Worm (Caenorhabditis elegans): ENCODE results near the gene R07C3.13.
"Not testable (repeated sequence)": the region's sequence is repeated elsewhere in the genome, so short reads cannot be mapped to it uniquely, and the experiment has no call there.

The R07C3.13 gene

DNA sequence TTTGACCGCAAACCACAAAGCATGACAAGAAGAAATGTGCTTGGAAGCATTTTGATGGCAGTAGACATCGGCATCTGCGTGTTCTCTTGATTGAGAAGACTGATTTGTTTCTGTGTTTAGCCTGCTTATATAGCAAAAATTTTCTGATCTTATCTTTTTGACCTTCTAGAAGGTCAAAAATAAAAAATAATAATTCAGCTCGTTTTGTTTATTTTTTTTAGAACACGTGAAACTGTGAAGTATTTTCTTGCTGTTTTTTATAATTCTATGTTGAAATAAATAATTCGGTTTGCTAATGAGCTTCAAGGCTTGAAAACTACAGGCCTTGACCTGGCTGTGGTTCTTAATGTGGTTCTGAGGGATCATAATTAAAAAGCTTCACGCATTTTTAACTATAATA is at the start of gene R07C3.13:
R07C3.13 (minus strand) TSS at position 101 of the 400 bp plus-strand sequence.
- no peak for TF ChIP-seq aly-1 (tag; optimal IDR thresholded peaks at IDR 0.05)
- no peak for TF ChIP-seq ceh-36 (tag; optimal IDR thresholded peaks at IDR 0.05)
- TF ChIP-seq F13C5.2 (tag; optimal IDR thresholded peaks at IDR 0.05): no peak
- no peak for TF ChIP-seq hnd-1 (tag; optimal IDR thresholded peaks at IDR 0.05)
- TF ChIP-seq pes-1 (GFP tag; IDR thresholded peaks at IDR 0.05): no peak
- TF ChIP-seq flt-1 (GFP tag; IDR thresholded peaks at IDR 0.05): no peak
- no peak for TF ChIP-seq ets-7 (tag; optimal IDR thresholded peaks at IDR 0.05)
- TF ChIP-seq tra-4 (tag; optimal IDR thresholded peaks at IDR 0.05): no peak
- no peak for TF ChIP-seq hmg-4 (GFP tag; optimal IDR thresholded peaks at IDR 0.05)
- no peak for TF ChIP-seq sea-1 (GFP tag; conservative IDR thresholded peaks at IDR 0.05)
- TF ChIP-seq tbx-11 (GFP tag; IDR thresholded peaks at IDR 0.05): no peak
- no peak for TF ChIP-seq ceh-13 (GFP tag; optimal IDR thresholded peaks at IDR 0.05)
- TF ChIP-seq ama-1 (optimal IDR thresholded peaks at IDR 0.05): no peak
- TF ChIP-seq hmbx-1 (tag; optimal IDR thresholded peaks at IDR 0.05): no peak
- no peak for TF ChIP-seq scrt-1 (GFP tag; IDR thresholded peaks at IDR 0.05)
- TF ChIP-seq B0310.2 (tag; optimal IDR thresholded peaks at IDR 0.05): no peak
- no peak for TF ChIP-seq tbx-37 (GFP tag; conservative IDR thresholded peaks at IDR 0.05)

DNA sequence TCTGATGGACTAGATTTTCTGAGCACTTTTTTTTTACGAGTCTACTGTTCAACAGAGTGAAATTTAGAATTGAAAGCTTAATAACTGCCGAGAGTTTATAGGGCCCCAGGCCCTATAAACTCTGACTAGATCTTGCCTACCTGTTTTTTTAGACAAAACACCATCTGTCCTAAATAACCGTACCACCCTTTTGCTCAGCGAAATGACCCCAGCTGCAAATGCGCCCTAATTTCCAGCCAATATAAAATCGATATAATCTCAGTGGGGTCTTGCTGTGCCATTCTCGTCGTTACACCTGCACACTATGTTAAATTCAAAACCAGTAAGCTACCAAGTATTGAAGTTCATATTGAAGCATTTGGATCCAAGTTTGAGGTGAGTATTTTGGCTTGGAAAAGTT is 46.8 kb upstream of the R07C3.13 start, which contains the start of gene fbxc-14:
fbxc-14 (plus strand) TSS at position 301 of the 400 bp plus-strand sequence.
- TF ChIP-seq aly-1 (tag; optimal IDR thresholded peaks at IDR 0.05) (no peak), pes-1 (GFP tag; IDR thresholded peaks at IDR 0.05) (no peak), flt-1 (GFP tag; IDR thresholded peaks at IDR 0.05) (no peak)

DNA sequence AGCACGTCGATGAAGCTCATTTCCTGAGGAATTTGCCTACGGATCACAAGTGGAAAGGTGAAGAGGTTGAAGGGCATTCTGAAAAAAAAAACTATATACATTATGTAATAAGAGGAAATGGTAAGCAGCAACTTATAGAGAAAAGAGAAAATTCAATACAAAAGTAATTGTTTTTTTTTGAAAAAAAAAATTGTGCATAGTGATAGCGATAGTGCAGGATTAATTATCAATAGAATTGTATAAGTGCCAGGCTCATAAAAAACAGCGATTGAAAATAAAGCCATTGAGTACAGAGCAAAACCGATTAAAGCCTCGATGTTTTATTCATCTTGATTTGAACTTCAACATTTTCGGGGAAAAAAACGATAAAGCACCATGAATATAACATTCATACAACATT is 45.6 kb upstream of the R07C3.13 start, which contains the start of gene C32B5.15:
C32B5.15 (minus strand) TSS at position 101 of the 400 bp plus-strand sequence.
- TF ChIP-seq hnd-1 (tag; optimal IDR thresholded peaks at IDR 0.05) (no peak), ama-1 (optimal IDR thresholded peaks at IDR 0.05) (no peak)

DNA sequence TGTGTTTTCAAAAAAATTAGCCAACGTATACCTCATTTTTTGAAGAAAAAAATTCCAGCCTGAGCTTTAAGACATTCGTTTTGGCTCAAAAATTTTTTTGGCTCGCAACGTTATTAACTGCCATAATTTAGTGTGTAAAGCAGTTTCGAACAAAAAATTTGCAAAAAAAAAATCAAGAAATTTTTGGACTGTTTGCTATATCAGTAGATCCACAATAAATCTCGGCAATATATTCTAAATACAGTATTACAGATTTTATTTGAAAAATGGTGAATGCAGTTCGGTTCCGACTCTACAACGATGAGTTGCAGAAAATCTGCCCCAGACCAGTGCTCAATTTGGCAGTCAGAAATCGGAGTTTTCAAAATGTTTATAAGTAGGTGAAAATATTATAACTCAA is 40.9 kb upstream of the R07C3.13 start, which contains the start of gene C32B5.6:
C32B5.6 (plus strand) TSS at position 301 of the 400 bp plus-strand sequence.
- not testable (repeated sequence) for TF ChIP-seq ets-7 (tag; optimal IDR thresholded peaks at IDR 0.05); F13C5.2 (tag; optimal IDR thresholded peaks at IDR 0.05); tbx-37 (GFP tag; conservative IDR thresholded peaks at IDR 0.05)

ce11 chrII:966962-967361 is 39.7 kb upstream of the R07C3.13 start, which contains the start of gene fbxc-18:
Gene fbxc-18, minus strand, starts transcription at chrII:967062.
- TF ChIP-seq hmg-4 (GFP tag; optimal IDR thresholded peaks at IDR 0.05); flt-1 (GFP tag; IDR thresholded peaks at IDR 0.05); B0310.2 (tag; optimal IDR thresholded peaks at IDR 0.05): not testable (repeated sequence)

DNA sequence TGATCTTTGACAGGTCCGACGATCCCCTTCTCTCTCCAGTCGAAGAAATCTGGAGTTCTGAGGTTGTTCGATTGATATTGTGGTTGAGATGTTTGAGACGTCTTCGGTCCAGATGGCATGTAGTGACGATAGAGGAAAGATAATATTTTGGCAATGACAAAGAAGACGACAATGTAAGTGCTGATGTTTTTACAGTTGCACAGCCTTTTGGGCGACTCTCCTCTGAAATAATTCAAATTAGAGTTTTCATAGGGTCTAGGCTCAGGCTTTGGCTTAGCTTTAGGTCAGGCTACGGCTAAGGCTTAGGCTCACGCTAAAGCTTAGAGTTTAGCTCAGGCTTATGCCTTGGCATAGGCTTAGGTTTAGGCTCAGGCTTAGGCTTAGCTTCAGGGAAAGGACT is 34.7 kb upstream of the R07C3.13 start, which contains the start of gene C32B5.13:
C32B5.13 (minus strand) TSS at position 101 of the 400 bp plus-strand sequence.
- TF ChIP-seq flt-1 (GFP tag; IDR thresholded peaks at IDR 0.05) (no peak), ceh-13 (GFP tag; optimal IDR thresholded peaks at IDR 0.05) (no peak), tra-4 (tag; optimal IDR thresholded peaks at IDR 0.05) (no peak)

DNA sequence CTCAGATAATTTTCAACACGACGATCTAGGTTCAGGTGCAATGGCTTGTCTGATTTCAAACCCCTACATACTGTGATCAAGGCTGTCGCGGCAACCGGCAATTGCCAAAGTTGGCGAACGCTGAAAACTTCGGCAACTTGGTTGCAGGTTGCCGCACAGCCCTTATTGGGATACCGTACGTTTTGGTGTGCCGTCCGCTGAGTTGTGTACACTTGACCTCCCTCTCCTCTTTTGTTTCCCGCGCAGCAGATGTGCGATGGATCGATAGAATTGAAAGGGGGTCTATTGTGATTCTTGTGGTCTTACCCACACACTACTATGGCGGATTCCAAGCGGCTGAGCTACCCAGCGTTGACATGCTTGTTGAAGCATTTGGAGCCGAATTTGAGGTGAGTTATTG is 33.0 kb upstream of the R07C3.13 start, which contains the start of the genes C32B5.18 and C32B5.7:
C32B5.18 (plus strand) TSS at position 301 of the 400 bp plus-strand sequence.
C32B5.7 (plus strand) TSS at position 311 of the 400 bp plus-strand sequence.
- peak; percentile 6 for TF ChIP-seq hmg-4 (GFP tag; optimal IDR thresholded peaks at IDR 0.05)
- TF ChIP-seq tbx-37 (GFP tag; conservative IDR thresholded peaks at IDR 0.05): no peak

- TF ChIP-seq hnd-1 (tag; optimal IDR thresholded peaks at IDR 0.05): no peak
- no peak for TF ChIP-seq F13C5.2 (tag; optimal IDR thresholded peaks at IDR 0.05)
- TF ChIP-seq pes-1 (GFP tag; IDR thresholded peaks at IDR 0.05): no peak
- TF ChIP-seq tra-4 (tag; optimal IDR thresholded peaks at IDR 0.05): no peak
Measured at ce11 chrII:958618-959017, 31.4 kb upstream of the R07C3.13 start, which contains the start of gene sdz-4. Gene sdz-4, plus strand, starts transcription at chrII:958918.

DNA sequence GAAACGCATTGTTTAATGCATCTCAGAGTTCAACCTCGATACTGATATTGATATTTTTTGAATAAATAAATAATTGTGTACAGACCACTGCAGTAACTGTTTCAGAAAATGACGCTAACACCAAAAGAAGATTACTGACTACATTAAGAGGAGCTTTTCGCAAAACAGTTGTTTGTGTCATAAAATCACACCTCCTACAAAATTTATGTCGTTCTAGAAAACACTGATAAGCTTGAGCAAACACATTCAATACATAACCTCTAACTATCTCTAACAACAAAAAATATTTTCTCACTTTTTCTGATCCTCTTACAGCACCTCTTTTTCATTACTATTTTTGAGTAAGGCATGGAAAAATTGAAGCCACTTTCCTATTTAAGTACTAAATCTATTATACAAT is 27.4 kb upstream of the R07C3.13 start, which contains the start of gene fbxc-7:
fbxc-7 (plus strand) TSS at position 301 of the 400 bp plus-strand sequence.
- not testable (repeated sequence) for TF ChIP-seq hmbx-1, aly-1, ceh-36 (tag; optimal IDR thresholded peaks at IDR 0.05)

DNA sequence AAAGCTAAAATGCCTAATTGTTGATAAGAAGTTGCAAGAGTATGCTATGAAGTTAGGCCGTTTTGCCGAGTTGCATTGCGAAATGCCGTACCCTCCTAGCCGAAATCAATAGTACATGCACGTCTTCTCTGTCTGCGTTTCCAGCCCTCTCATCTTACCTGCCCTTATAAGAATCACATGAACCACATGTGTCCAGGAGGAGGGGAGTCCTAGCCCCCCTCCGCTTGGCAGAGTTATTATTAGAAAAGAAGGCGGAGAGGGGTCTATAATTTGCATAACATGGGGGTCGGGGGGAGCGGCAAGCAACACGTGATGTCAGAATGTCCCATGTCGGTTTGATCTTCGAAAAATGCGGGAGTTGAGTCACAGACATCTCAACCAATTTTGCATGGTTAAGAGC is 25.8 kb upstream of the R07C3.13 start:
- no peak for TF ChIP-seq hmbx-1 (tag; optimal IDR thresholded peaks at IDR 0.05)
